Fruit fly (Drosophila melanogaster): ENCODE data around the gene CG13875.

DNA sequence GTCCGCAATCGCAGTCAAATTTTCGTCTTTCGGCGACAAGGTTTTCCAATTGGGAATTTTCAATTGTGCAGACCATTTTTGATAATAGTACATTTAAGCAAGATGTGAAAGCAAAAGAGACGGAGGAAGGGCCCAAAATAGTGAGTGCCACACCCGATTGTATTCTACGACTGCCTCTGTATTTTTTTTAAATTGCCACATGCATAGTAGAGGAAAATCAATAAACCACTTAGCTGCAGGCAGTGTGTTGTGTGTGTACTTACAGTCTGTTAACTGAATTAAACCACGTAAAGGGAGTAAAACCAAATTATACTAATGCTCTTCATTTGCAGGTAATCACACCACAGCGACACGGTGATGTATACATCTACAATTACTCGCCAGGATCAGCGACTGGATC, 8.0 kb upstream of the CG13875 start:
- no peak for TF ChIP-seq EcR (GFP tag; optimal IDR thresholded peaks at IDR 0.05)
- TF ChIP-seq psq (optimal IDR thresholded peaks at IDR 0.05) = no peak
- no peak for TF ChIP-seq CG8478 (optimal IDR thresholded peaks at IDR 0.05)
- TF ChIP-seq Dll (optimal IDR thresholded peaks at IDR 0.05) = no peak

Measured in whole organism.